Fruit fly (Drosophila melanogaster): ENCODE results near the gene CG42709.

CG42709 gene

DNA sequence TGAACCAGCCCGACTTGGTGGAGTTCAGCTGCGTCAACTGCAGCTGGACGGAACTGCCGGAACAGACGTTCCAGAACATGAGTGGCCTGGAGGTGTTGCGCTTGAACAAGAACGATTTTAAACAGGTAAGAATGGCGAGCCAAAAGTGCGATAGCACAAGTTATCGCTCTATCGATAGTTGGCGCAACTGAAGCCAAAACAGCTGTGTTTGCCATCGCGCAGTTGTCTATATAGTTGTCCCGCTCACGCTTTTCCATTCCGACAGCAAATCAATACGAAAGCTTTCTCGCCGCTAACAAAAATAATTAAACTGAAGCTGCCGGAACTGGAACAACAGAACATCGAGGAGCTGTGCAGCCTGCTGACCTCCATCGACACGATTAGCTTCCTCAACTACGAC, 4.5 kb downstream of the CG42709 start (continued):
- TF ChIP-seq run (tag; optimal IDR thresholded peaks at IDR 0.05) (no peak), CG8765 (GFP tag; IDR thresholded peaks at IDR 0.05) (no peak), ssp (GFP tag; IDR thresholded peaks at IDR 0.05) (no peak), E2f2 (GFP tag; IDR thresholded peaks at IDR 0.05) (peak; percentile 96), CG15696 (tag; optimal IDR thresholded peaks at IDR 0.05) (no peak), Xbp1 (GFP tag; optimal IDR thresholded peaks at IDR 0.05) (peak; percentile 3), luna (GFP tag; optimal IDR thresholded peaks at IDR 0.05) (no peak), CG2116 (GFP tag; optimal IDR thresholded peaks at IDR 0.05) (peak; percentile 29), h (optimal IDR thresholded peaks at IDR 0.05) (no peak), exex (tag; optimal IDR thresholded peaks at IDR 0.05) (peak; percentile 11), CG15601 (tag; optimal IDR thresholded peaks at IDR 0.05) (no peak), onecut (GFP tag; IDR thresholded peaks at IDR 0.05) (peak; percentile 98), CG14860 (GFP tag; IDR thresholded peaks at IDR 0.05; ENCODE audit: partially characterized antibody) (peak; percentile 76), sisA (GFP tag; IDR thresholded peaks at IDR 0.05) (no peak), CG7839 (tag; optimal IDR thresholded peaks at IDR 0.05) (no peak), Hmr (GFP tag; optimal IDR thresholded peaks at IDR 0.05) (peak; percentile 41), CG7271 (tag; optimal IDR thresholded peaks at IDR 0.05) (no peak), Fer1 (GFP tag; optimal IDR thresholded peaks at IDR 0.05) (peak; percentile 36), inv (GFP tag; IDR thresholded peaks at IDR 0.05; ENCODE audit: partially characterized antibody) (peak; percentile 60), crp (GFP tag; optimal IDR thresholded peaks at IDR 0.05) (peak; percentile 23 to 95), mld (GFP tag; IDR thresholded peaks at IDR 0.05; ENCODE audit: partially characterized antibody) (peak; percentile 85; the same call in 2 of the 3 replicates), Drgx (GFP tag; IDR thresholded peaks at IDR 0.05) (no peak), CG34224 (GFP tag; IDR thresholded peaks at IDR 0.05; ENCODE audit: partially characterized antibody) (peak; percentile 91), CG12659 (GFP tag; optimal IDR thresholded peaks at IDR 0.05) (peak; percentile 51), phol (tag; optimal IDR thresholded peaks at IDR 0.05) (no peak), Ets65A (GFP tag) (no peak), YL-1 (GFP tag; optimal IDR thresholded peaks at IDR 0.05) (peak; percentile 55), ewg (GFP tag; optimal IDR thresholded peaks at IDR 0.05) (peak; percentile 57), CG34376 (GFP tag; optimal IDR thresholded peaks at IDR 0.05) (peak; percentile 19), Hey (tag; optimal IDR thresholded peaks at IDR 0.05) (no peak), CTCF (GFP tag; optimal IDR thresholded peaks at IDR 0.05) (peak; percentile 3), CG32767 (GFP tag; IDR thresholded peaks at IDR 0.05) (0 out of 2 replicates have a peak, but pooled peaks have one; percentile 19), PHDP (tag; optimal IDR thresholded peaks at IDR 0.05) (peak; percentile 16), TFAM (GFP tag; optimal IDR thresholded peaks at IDR 0.05) (no peak), MBD-R2 (GFP tag; IDR thresholded peaks at IDR 0.05) (peak; percentile 71), sna (GFP tag; IDR thresholded peaks at IDR 0.05; ENCODE audit: partially characterized antibody) (peak; percentile 87), Nf-YB (GFP tag; optimal IDR thresholded peaks at IDR 0.05) (peak; percentile 65), CG10565 (GFP tag; optimal IDR thresholded peaks at IDR 0.05) (no peak), CG4360 (GFP tag; IDR thresholded peaks at IDR 0.05) (no peak), tna (GFP tag; IDR thresholded peaks at IDR 0.05; ENCODE audit: partially characterized antibody) (peak; percentile 81), hb (GFP tag; IDR thresholded peaks at IDR 0.05; ENCODE audit: partially characterized antibody) (peak; percentile 74; the same call in 2 of the 3 replicates), CkIIα-i1 (GFP tag; IDR thresholded peaks at IDR 0.05) (no peak), sr (GFP tag; IDR thresholded peaks at IDR 0.05) (no peak), CG18619 (GFP tag; optimal IDR thresholded peaks at IDR 0.05) (no peak), Dref (GFP tag; IDR thresholded peaks at IDR 0.05) (peak; percentile 92), Eip74EF (GFP tag; optimal IDR thresholded peaks at IDR 0.05) (no peak), CG6791 (GFP tag; IDR thresholded peaks at IDR 0.05; ENCODE audit: partially characterized antibody) (peak; percentile 84), CG1603 (tag; optimal IDR thresholded peaks at IDR 0.05) (peak; percentile 51), pzg (GFP tag; optimal IDR thresholded peaks at IDR 0.05) (peak; percentile 88), CG10209 (GFP tag; optimal IDR thresholded peaks at IDR 0.05) (no peak)
